Worm (Caenorhabditis elegans): Measurements from ENCODE around the gene acr-8.

The acr-8 gene

ce11 chrX:10412425-10412824 is at the start of gene acr-8:
Gene acr-8, plus strand, starts transcription at chrX:10412725.
- TF ChIP-seq ceh-16 (tag; optimal IDR thresholded peaks at IDR 0.05) (no peak), unc-39 (tag; optimal IDR thresholded peaks at IDR 0.05) (no peak), nhr-237 (tag; optimal IDR thresholded peaks at IDR 0.05) (no peak), ztf-4 (tag; optimal IDR thresholded peaks at IDR 0.05) (no peak), pqm-1 (tag; optimal IDR thresholded peaks at IDR 0.05) (no peak)

DNA sequence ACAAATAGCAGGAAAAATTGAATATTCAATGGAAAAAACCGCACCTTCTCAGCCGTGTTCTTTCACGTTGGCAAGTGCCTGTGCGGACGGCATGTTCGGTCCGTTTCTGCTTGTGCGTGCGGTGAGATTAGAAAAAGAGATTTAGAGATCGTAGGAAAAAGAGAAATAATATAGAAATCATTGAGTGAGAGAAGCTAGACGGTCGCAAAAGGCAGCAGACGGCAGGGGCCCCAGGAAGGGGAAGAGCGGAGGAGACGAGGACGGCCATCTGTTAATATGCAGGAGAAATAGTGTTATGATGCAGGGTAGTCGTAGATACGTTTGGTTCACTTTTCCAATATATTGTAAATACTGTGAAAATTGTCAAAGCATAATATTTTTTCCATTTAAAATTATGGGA is 40.0 kb upstream of the acr-8 start, which contains the start of gene Y49A10A.2:
Gene Y49A10A.2, minus strand, starts transcription at position 109 of the 400 bp plus-strand sequence.
- peak; percentile 21 for TF ChIP-seq nhr-23 (tag; optimal IDR thresholded peaks at IDR 0.05)
- peak; percentile 23 for TF ChIP-seq snpc-4 (tag; optimal IDR thresholded peaks at IDR 0.05)
- peak; percentile 49 for TF ChIP-seq nfya-1 (tag; optimal IDR thresholded peaks at IDR 0.05; ENCODE audit: insufficient read depth)
- TF ChIP-seq nhr-67 (tag; optimal IDR thresholded peaks at IDR 0.05) = no peak
- TF ChIP-seq nhr-11 (tag; optimal IDR thresholded peaks at IDR 0.05) = no peak
- TF ChIP-seq pha-4 (tag; optimal IDR thresholded peaks at IDR 0.05) = peak; percentile 36
- no peak for TF ChIP-seq nhr-25 (tag; optimal IDR thresholded peaks at IDR 0.05)
- TF ChIP-seq lsy-12 (tag; optimal IDR thresholded peaks at IDR 0.05) = no peak
- no peak for TF ChIP-seq jun-1 (tag; optimal IDR thresholded peaks at IDR 0.05)
- TF ChIP-seq hmg-11 (tag; optimal IDR thresholded peaks at IDR 0.05) = peak; percentile 45

- TF ChIP-seq skn-1 (tag; optimal IDR thresholded peaks at IDR 0.05) = no peak
- no peak for TF ChIP-seq daf-12 (tag; optimal IDR thresholded peaks at IDR 0.05)
- no peak for TF ChIP-seq ztf-11 (tag; optimal IDR thresholded peaks at IDR 0.05)
- TF ChIP-seq pha-4 (tag; optimal IDR thresholded peaks at IDR 0.05) = no peak
Measured at ce11 chrX:10373581-10373980, 38.9 kb upstream of the acr-8 start.

ce11 chrX:10376989-10377388 is 35.5 kb upstream of the acr-8 start:
- TF ChIP-seq mdl-1 (tag; optimal IDR thresholded peaks at IDR 0.05) = no peak
- no peak for TF ChIP-seq ceh-28 (tag; optimal IDR thresholded peaks at IDR 0.05)

- TF ChIP-seq ceh-28 (tag; optimal IDR thresholded peaks at IDR 0.05) (peak; percentile 73), egl-27 (tag; optimal IDR thresholded peaks at IDR 0.05) (peak; percentile 46), zag-1 (tag; optimal IDR thresholded peaks at IDR 0.05) (no peak), snpc-4 (tag; optimal IDR thresholded peaks at IDR 0.05) (peak; percentile 83), fkh-2 (tag; optimal IDR thresholded peaks at IDR 0.05) (no peak), nhr-23 (tag; optimal IDR thresholded peaks at IDR 0.05) (peak; percentile 98), ceh-82 (tag; optimal IDR thresholded peaks at IDR 0.05) (peak; percentile 53), pqm-1 (tag; optimal IDR thresholded peaks at IDR 0.05) (peak; percentile 62), R02D3.7 (tag; optimal IDR thresholded peaks at IDR 0.05) (peak; percentile 32), sea-2 (GFP tag; optimal IDR thresholded peaks at IDR 0.05) (no peak), ztf-4 (tag; optimal IDR thresholded peaks at IDR 0.05) (peak; percentile 1), unc-62 (GFP tag; optimal IDR thresholded peaks at IDR 0.05) (no peak), ceh-9 (tag; optimal IDR thresholded peaks at IDR 0.05) (no peak), elt-1 (tag; optimal IDR thresholded peaks at IDR 0.05) (peak; percentile 5), nhr-43 (tag; optimal IDR thresholded peaks at IDR 0.05; ENCODE audit: poor library complexity, severe bottlenecking) (peak; percentile 81), tbx-2 (tag; optimal IDR thresholded peaks at IDR 0.05) (peak; percentile 72), lin-39 (tag; optimal IDR thresholded peaks at IDR 0.05) (peak; percentile 57), egl-5 (tag; optimal IDR thresholded peaks at IDR 0.05) (peak; percentile 88), aly-2 (tag; optimal IDR thresholded peaks at IDR 0.05) (no peak), nhr-67 (tag; optimal IDR thresholded peaks at IDR 0.05) (no peak), nhr-12 (tag; optimal IDR thresholded peaks at IDR 0.05) (no peak), lsy-12 (tag; optimal IDR thresholded peaks at IDR 0.05) (peak; percentile 83), nhr-237 (tag; optimal IDR thresholded peaks at IDR 0.05) (no peak), elt-2 (tag; optimal IDR thresholded peaks at IDR 0.05) (peak; percentile 65), lin-15B (tag; optimal IDR thresholded peaks at IDR 0.05) (peak; percentile 68), eor-1 (tag; optimal IDR thresholded peaks at IDR 0.05) (no peak), nhr-28 (tag; optimal IDR thresholded peaks at IDR 0.05) (no peak), skn-1 (tag; optimal IDR thresholded peaks at IDR 0.05) (peak; percentile 61), fos-1 (tag; optimal IDR thresholded peaks at IDR 0.05) (no peak), nhr-77 (tag; optimal IDR thresholded peaks at IDR 0.05) (no peak), nhr-25 (tag; optimal IDR thresholded peaks at IDR 0.05) (peak; percentile 97), nhr-11 (tag; optimal IDR thresholded peaks at IDR 0.05) (no peak), nfya-1 (tag; optimal IDR thresholded peaks at IDR 0.05; ENCODE audit: insufficient read depth) (peak; percentile 91), ZK546.5 (tag; optimal IDR thresholded peaks at IDR 0.05) (no peak), pha-4 (tag; optimal IDR thresholded peaks at IDR 0.05) (peak; percentile 89), nhr-76 (tag; optimal IDR thresholded peaks at IDR 0.05) (no peak), ztf-11 (tag; optimal IDR thresholded peaks at IDR 0.05) (no peak), ceh-16 (tag; optimal IDR thresholded peaks at IDR 0.05) (no peak), mdl-1 (tag; optimal IDR thresholded peaks at IDR 0.05) (peak; percentile 82), unc-39 (tag; optimal IDR thresholded peaks at IDR 0.05) (no peak), mml-1 (tag; optimal IDR thresholded peaks at IDR 0.05) (no peak)
Measured at ce11 chrX:10377663-10378062, 34.9 kb upstream of the acr-8 start.

Data from whole organism, L3 larva.